Fruit fly (Drosophila melanogaster) whole organism, pupa: Measurements from ENCODE around the gene CG31493.

Experiments used
- CG13204 ChIP-seq: fragments of 200-800 bp; sonication (Bioruptor generic); optimal IDR thresholded peaks from 2 replicates; lab custom pipeline; 2018; ENCODE audit warnings: missing biosample characterization, mild to moderate bottlenecking, missing genetic modification characterization, moderate library complexity
- CG14655 ChIP-seq: fragments of 200-800 bp; sonication (Bioruptor generic); optimal IDR thresholded peaks from 3 replicates; lab custom pipeline; 2017; ENCODE audit warnings: mild to moderate bottlenecking, missing biosample characterization, missing genetic modification reagents, missing genetic modification characterization
- CG17806 ChIP-seq: fragments of 200-800 bp; sonication (Bioruptor generic); optimal IDR thresholded peaks from 2 replicates; lab custom pipeline; 2018; ENCODE audit warnings: missing biosample characterization, mild to moderate bottlenecking, missing genetic modification characterization, moderate library complexity
- CG34367 ChIP-seq: fragments of 200-800 bp; sonication (Bioruptor generic); optimal IDR thresholded peaks from 2 replicates; lab custom pipeline; 2018; ENCODE audit warnings: missing biosample characterization, mild to moderate bottlenecking, missing genetic modification characterization
- CG8159 ChIP-seq: fragments of 200-800 bp; sonication (Bioruptor generic); optimal IDR thresholded peaks from 3 replicates; lab custom pipeline; 2018; ENCODE audit warnings: missing biosample characterization, mild to moderate bottlenecking, missing genetic modification characterization, moderate library complexity
- CG8301 ChIP-seq: fragments of 200-800 bp; sonication (Bioruptor generic); optimal IDR thresholded peaks from 2 replicates; lab custom pipeline; 2018; ENCODE audit warnings: missing biosample characterization, mild to moderate bottlenecking, missing genetic modification characterization
- CG9948 ChIP-seq: fragments of 200-800 bp; sonication (Bioruptor generic); optimal IDR thresholded peaks from 2 replicates; lab custom pipeline; 2018; ENCODE audit warnings: missing biosample characterization, mild to moderate bottlenecking, missing genetic modification characterization, moderate library complexity
- EcR ChIP-seq: fragments of 200-800 bp; sonication (Bioruptor generic); optimal IDR thresholded peaks from 3 replicates; lab custom pipeline; 2019; ENCODE audit warnings: missing biosample characterization, missing genetic modification characterization, mild to moderate bottlenecking, moderate library complexity, missing genetic modification reagents
- Ets98B ChIP-seq: fragments of 200-800 bp; sonication (Bioruptor generic); IDR thresholded peaks from 2 replicates; pipeline ENCODE4 v1.3.6; 2022; ENCODE audit warnings: missing biosample characterization, missing genetic modification characterization
- Pif1A ChIP-seq: fragments of 200-800 bp; sonication (Bioruptor generic); optimal IDR thresholded peaks from 3 replicates; lab custom pipeline; 2016; ENCODE audit warnings: missing biosample characterization, missing genetic modification characterization
- Snoo ChIP-seq: fragments of 200-800 bp; sonication (Bioruptor generic); optimal IDR thresholded peaks from 3 replicates; lab custom pipeline; 2017; ENCODE audit warnings: missing biosample characterization, mild to moderate bottlenecking, missing genetic modification characterization, inconsistent platforms
- fd96Ca ChIP-seq: fragments of 200-800 bp; sonication (Bioruptor generic); IDR thresholded peaks from 3 replicates; pipeline ENCODE4 v1.3.6; 2022; ENCODE audit warnings: missing biosample characterization, missing genetic modification characterization
- gl ChIP-seq: fragments of 200-800 bp; sonication (Bioruptor generic); optimal IDR thresholded peaks from 2 replicates; lab custom pipeline; 2018; ENCODE audit warnings: missing biosample characterization, mild to moderate bottlenecking, missing genetic modification characterization

DNA sequence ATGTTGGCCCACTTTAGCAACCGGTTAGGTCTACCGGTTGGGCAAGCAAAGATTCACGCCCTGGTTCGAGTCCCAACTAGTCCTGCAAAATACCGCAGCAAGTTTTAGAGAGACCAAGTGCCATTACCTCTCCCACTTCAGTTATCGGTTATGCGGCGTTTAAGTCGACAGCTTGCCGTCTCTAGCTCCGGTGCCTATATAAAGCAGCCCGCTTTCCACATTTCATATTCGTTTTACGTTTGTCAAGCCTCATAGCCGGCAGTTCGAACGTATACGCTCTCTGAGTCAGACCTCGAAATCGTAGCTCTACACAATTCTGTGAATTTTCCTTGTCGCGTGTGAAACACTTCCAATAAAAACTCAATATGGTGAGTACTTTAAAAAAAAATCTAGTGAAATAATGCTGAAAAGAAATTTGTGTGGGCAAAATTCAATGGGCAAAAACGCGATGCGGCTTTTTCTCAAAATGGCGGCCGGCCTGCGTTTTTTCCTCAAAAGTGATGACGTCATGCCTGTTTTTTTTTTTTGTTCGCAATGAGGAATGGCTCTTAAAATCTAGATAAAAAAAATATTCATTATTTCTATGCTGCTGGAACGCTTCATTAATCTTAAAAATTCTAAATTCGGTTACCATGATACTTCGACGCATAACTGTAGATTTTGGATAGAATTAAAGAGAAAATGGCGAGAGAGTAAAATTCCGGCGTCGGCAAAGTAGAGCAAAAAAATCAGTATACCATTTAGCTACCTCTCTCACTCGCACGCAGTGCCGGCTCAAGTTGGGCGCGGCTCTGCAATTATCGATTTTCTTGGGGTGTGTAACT, 44.8 kb upstream of the CG31493 start, which contains the start of gene alphaTub84B:
- TF ChIP-seq CG13204 (peak; percentile 61), CG9948 (tag; lab: Kevin White, UChicago) (peak; percentile 4), Pif1A (GFP tag; lab: Kevin White, UChicago) (peak; percentile 52), CG14655 (GFP tag; lab: Kevin White, UChicago) (no peak), CG17806 (tag; lab: Kevin White, UChicago) (no peak), CG8301 (peak; percentile 24), Ets98B (GFP tag; lab: Robert Waterston, UW) (peak; percentile 70), fd96Ca (GFP tag; lab: Robert Waterston, UW) (peak; percentile 54; the same call in 1 of the 3 replicates), CG8159 (tag; lab: Kevin White, UChicago) (peak; percentile 27), CG34367 (peak; percentile 29), EcR (GFP tag; lab: Kevin White, UChicago) (peak; percentile 31), gl (tag; lab: Kevin White, UChicago) (peak; percentile 25), Snoo (tag; lab: Kevin White, UChicago) (peak; percentile 71)
